Fruit fly (Drosophila melanogaster) whole organism, embryonic: ENCODE results near the gene CG4382.

Source experiments
- Antp ChIP-seq: fragments of 200-800 bp; sonication (Bioruptor generic); optimal IDR thresholded peaks from 3 replicates; lab custom pipeline; 2016; ENCODE audit warnings: missing biosample characterization, missing genetic modification characterization
- Atf-2 ChIP-seq: fragments of 200-800 bp; sonication (Bioruptor generic); optimal IDR thresholded peaks from 2 replicates; lab custom pipeline; 2016; ENCODE audit warnings: missing biosample characterization, missing genetic modification characterization
- CG10462 ChIP-seq: fragments of 200-800 bp; sonication (Bioruptor generic); optimal IDR thresholded peaks from 2 replicates; lab custom pipeline; 2016; ENCODE audit warnings: missing biosample characterization, missing genetic modification characterization
- CG10543 ChIP-seq: fragments of 200-800 bp; sonication (Bioruptor generic); optimal IDR thresholded peaks from 3 replicates; lab custom pipeline; 2017; ENCODE audit warnings: missing biosample characterization, mild to moderate bottlenecking, missing genetic modification characterization, moderate library complexity
- CG11247 ChIP-seq: fragments of 200-800 bp; sonication (Bioruptor generic); IDR thresholded peaks from 2 replicates; pipeline ENCODE4 v1.3.6; 2022; ENCODE audit warnings: missing biosample characterization, missing genetic modification characterization
- CG13123 ChIP-seq: fragments of 200-800 bp; sonication (Bioruptor generic); optimal IDR thresholded peaks from 2 replicates; lab custom pipeline; 2016; ENCODE audit warnings: missing biosample characterization, missing genetic modification characterization
- CG15696 ChIP-seq: fragments of 200-800 bp; sonication (Bioruptor generic); optimal IDR thresholded peaks from 2 replicates; lab custom pipeline; 2019; ENCODE audit warnings: missing biosample characterization, mild to moderate bottlenecking, missing genetic modification characterization, moderate library complexity
- CG16815 ChIP-seq: fragments of 200-800 bp; sonication (Bioruptor generic); optimal IDR thresholded peaks from 3 replicates; lab custom pipeline; 2017; ENCODE audit warnings: missing biosample characterization, mild to moderate bottlenecking, missing genetic modification characterization
- CG17568 ChIP-seq: fragments of 200-800 bp; sonication (Bioruptor generic); optimal IDR thresholded peaks from 2 replicates; lab custom pipeline; 2018; ENCODE audit warnings: missing biosample characterization, mild to moderate bottlenecking, missing genetic modification characterization, moderate library complexity
- CG18599 ChIP-seq: fragments of 200-800 bp; sonication (Bioruptor generic); optimal IDR thresholded peaks from 3 replicates; lab custom pipeline; 2017; ENCODE audit warnings: missing biosample characterization, missing genetic modification characterization, mild to moderate bottlenecking, moderate library complexity, missing genetic modification reagents
- CG18619 ChIP-seq: fragments of 200-800 bp; sonication (Bioruptor generic); optimal IDR thresholded peaks from 3 replicates; lab custom pipeline; 2017; ENCODE audit warnings: missing biosample characterization, mild to moderate bottlenecking, missing genetic modification characterization
- CG4328 ChIP-seq: fragments of 200-800 bp; sonication (Bioruptor generic); optimal IDR thresholded peaks from 3 replicates; lab custom pipeline; 2017; ENCODE audit warnings: missing biosample characterization, missing genetic modification reagents, missing genetic modification characterization
- CG6854 ChIP-seq: fragments of 200-800 bp; sonication (Bioruptor generic); optimal IDR thresholded peaks from 3 replicates; lab custom pipeline; 2017; ENCODE audit warnings: missing biosample characterization, mild to moderate bottlenecking, missing genetic modification characterization
- CG7963 ChIP-seq: fragments of 200-800 bp; sonication (Bioruptor generic); IDR thresholded peaks from 3 replicates; pipeline ENCODE4 v1.3.6; 2022; ENCODE audit warnings: missing biosample characterization, missing genetic modification characterization; ENCODE audit not compliant: partially characterized antibody
- CG9797 ChIP-seq: fragments of 200-800 bp; sonication (Bioruptor generic); optimal IDR thresholded peaks from 3 replicates; lab custom pipeline; 2018; ENCODE audit warnings: missing biosample characterization, mild to moderate bottlenecking, missing genetic modification characterization
- CG9932 ChIP-seq: fragments of 200-800 bp; sonication (Bioruptor generic); IDR thresholded peaks from 2 replicates; pipeline ENCODE4 v1.3.6; 2022; ENCODE audit warnings: missing biosample characterization, missing genetic modification characterization
- D19B ChIP-seq: fragments of 200-800 bp; sonication (Bioruptor generic); optimal IDR thresholded peaks from 2 replicates; lab custom pipeline; 2017; ENCODE audit warnings: missing biosample characterization, mild to moderate bottlenecking, missing genetic modification characterization
- Deaf1 ChIP-seq: fragments of 200-800 bp; optimal IDR thresholded peaks from 3 replicates; lab custom pipeline; 2019; ENCODE audit warnings: missing biosample characterization, mild to moderate bottlenecking, missing genetic modification characterization, moderate library complexity
- Dref ChIP-seq: fragments of 200-800 bp; sonication (Bioruptor generic); IDR thresholded peaks from 2 replicates; pipeline ENCODE4 v1.3.6; 2022; ENCODE audit warnings: missing biosample characterization, missing genetic modification characterization
- HLH54F ChIP-seq: fragments of 200-800 bp; sonication (Bioruptor generic); optimal IDR thresholded peaks from 3 replicates; lab custom pipeline; 2016; ENCODE audit warnings: missing biosample characterization, missing genetic modification characterization
- Med ChIP-seq: fragments of 200-800 bp; sonication (Bioruptor generic); peaks from one replicate; lab custom pipeline; 2016; ENCODE audit warnings: missing biosample characterization, missing genetic modification characterization, mild to moderate bottlenecking, inconsistent platforms, moderate library complexity
- Rfx ChIP-seq: fragments of 200-800 bp; sonication (Bioruptor generic); IDR thresholded peaks from 2 replicates; pipeline ENCODE4 v1.3.6; 2022; ENCODE audit warnings: missing biosample characterization, missing genetic modification characterization
- Spps ChIP-seq: fragments of 200-800 bp; sonication (Bioruptor generic); optimal IDR thresholded peaks from 2 replicates; lab custom pipeline; 2018; ENCODE audit warnings: missing biosample characterization, mild to moderate bottlenecking, missing genetic modification characterization
- TFAM ChIP-seq: fragments of 200-800 bp; sonication (Bioruptor generic); optimal IDR thresholded peaks from 2 replicates; lab custom pipeline; 2017; ENCODE audit warnings: missing biosample characterization, missing genetic modification characterization, inconsistent platforms
- Trl ChIP-seq, 3 experiments: fragments of >200 bp in 2 of 3; fragments of 200-800 bp in 1 of 3; sonication (Bioruptor generic) in 1 of 3; optimal IDR thresholded peaks; 2 replicates in 1 of 3; 3 replicates in 2 of 3; lab custom pipeline; 2016 to 2017; ENCODE audit warnings: missing biosample characterization in 1 of 3, missing genetic modification characterization in 1 of 3
- Usf ChIP-seq: fragments of 200-800 bp; sonication (Bioruptor generic); optimal IDR thresholded peaks from 2 replicates; lab custom pipeline; 2017; ENCODE audit warnings: missing genotype, missing biosample characterization, missing genetic modification characterization
- Vsx1 ChIP-seq: fragments of 200-800 bp; sonication (Bioruptor generic); optimal IDR thresholded peaks from 2 replicates; lab custom pipeline; 2017; ENCODE audit warnings: missing biosample characterization, mild to moderate bottlenecking, missing genetic modification characterization, missing genetic modification reagents
- abd-A ChIP-seq: fragments of 200-800 bp; sonication (Bioruptor generic); optimal IDR thresholded peaks from 3 replicates; lab custom pipeline; 2019; ENCODE audit warnings: missing biosample characterization, mild to moderate bottlenecking, missing genetic modification characterization, moderate library complexity
- bigmax ChIP-seq: fragments of 200-800 bp; sonication (Bioruptor generic); optimal IDR thresholded peaks from 2 replicates; lab custom pipeline; 2018; ENCODE audit warnings: missing biosample characterization, mild to moderate bottlenecking, missing genetic modification characterization
- cas ChIP-seq: fragments of 200-800 bp; sonication (Bioruptor generic); IDR thresholded peaks from 2 replicates; pipeline ENCODE4 v1.3.6; 2022; ENCODE audit warnings: missing biosample characterization, missing genetic modification characterization
- dan ChIP-seq: fragments of 200-800 bp; sonication (Bioruptor generic); IDR thresholded peaks from 2 replicates; pipeline ENCODE4 v1.3.6; 2022; ENCODE audit warnings: missing biosample characterization, missing genetic modification characterization
- ems ChIP-seq: fragments of 200-800 bp; sonication (Bioruptor generic); optimal IDR thresholded peaks from 3 replicates; lab custom pipeline; 2016; ENCODE audit warnings: missing biosample characterization, missing genetic modification characterization
- ftz-f1 ChIP-seq: fragments of 200-800 bp; sonication (Bioruptor generic); optimal IDR thresholded peaks from 2 replicates; lab custom pipeline; 2016; ENCODE audit warnings: missing biosample characterization, missing genetic modification characterization
- hb ChIP-seq: fragments of 200-800 bp; sonication (Bioruptor generic); IDR thresholded peaks from 3 replicates; pipeline ENCODE4 v1.3.6; 2022; ENCODE audit warnings: missing biosample characterization, missing genetic modification characterization; ENCODE audit not compliant: partially characterized antibody
- kah ChIP-seq: fragments of 200-800 bp; sonication (Bioruptor generic); optimal IDR thresholded peaks from 2 replicates; lab custom pipeline; 2018; ENCODE audit warnings: missing biosample characterization, mild to moderate bottlenecking, missing genetic modification characterization
- kni ChIP-seq: fragments of 200-800 bp; sonication (Bioruptor generic); optimal IDR thresholded peaks from 3 replicates; lab custom pipeline; 2017; ENCODE audit warnings: mild to moderate bottlenecking, missing biosample characterization, missing genetic modification reagents, missing genetic modification characterization
- knrl ChIP-seq: fragments of 200-800 bp; sonication (Bioruptor generic); IDR thresholded peaks from 3 replicates; pipeline ENCODE4 v1.3.6; 2022; ENCODE audit warnings: missing biosample characterization, missing genetic modification characterization; ENCODE audit not compliant: partially characterized antibody
- mld ChIP-seq: fragments of 200-800 bp; sonication (Bioruptor generic); IDR thresholded peaks from 3 replicates; pipeline ENCODE4 v1.3.6; 2022; ENCODE audit warnings: missing biosample characterization, missing genetic modification characterization; ENCODE audit not compliant: partially characterized antibody
- nau ChIP-seq: fragments of 200-800 bp; sonication (Bioruptor generic); optimal IDR thresholded peaks from 3 replicates; lab custom pipeline; 2017; ENCODE audit warnings: missing biosample characterization, mild to moderate bottlenecking, missing genetic modification characterization, missing genetic modification reagents
- org-1 ChIP-seq: fragments of 200-800 bp; sonication (Bioruptor generic); optimal IDR thresholded peaks from 2 replicates; lab custom pipeline; 2017; ENCODE audit warnings: missing biosample characterization, missing genetic modification characterization
- pita ChIP-seq: fragments of 200-800 bp; sonication (Bioruptor generic); optimal IDR thresholded peaks from 2 replicates; lab custom pipeline; 2017; ENCODE audit warnings: missing biosample characterization, mild to moderate bottlenecking, missing genetic modification characterization
- rib ChIP-seq: fragments of 200-800 bp; sonication (Bioruptor generic); IDR thresholded peaks from 2 replicates; pipeline ENCODE4 v1.3.6; 2022; ENCODE audit warnings: missing biosample characterization, missing genetic modification characterization
- run ChIP-seq: fragments of 200-800 bp; sonication (Bioruptor generic); optimal IDR thresholded peaks from 3 replicates; lab custom pipeline; 2018; ENCODE audit warnings: missing biosample characterization, mild to moderate bottlenecking, missing genetic modification characterization
- scrt ChIP-seq: fragments of 200-800 bp; sonication (Bioruptor generic); optimal IDR thresholded peaks from 2 replicates; lab custom pipeline; 2018; ENCODE audit warnings: missing biosample characterization, mild to moderate bottlenecking, missing genetic modification characterization, moderate library complexity
- slbo ChIP-seq: fragments of 200-800 bp; sonication (Bioruptor generic); IDR thresholded peaks from 2 replicates; pipeline ENCODE4 v1.3.6; 2022; ENCODE audit warnings: missing biosample characterization, missing genetic modification characterization
- slou ChIP-seq: fragments of 200-800 bp; sonication (Bioruptor generic); optimal IDR thresholded peaks from 3 replicates; lab custom pipeline; 2016; ENCODE audit warnings: missing biosample characterization, missing genetic modification characterization
- stwl ChIP-seq: fragments of 200-800 bp; sonication (Bioruptor generic); optimal IDR thresholded peaks from 3 replicates; lab custom pipeline; 2018; ENCODE audit warnings: missing biosample characterization, mild to moderate bottlenecking, missing genetic modification characterization, moderate library complexity
- zf30C ChIP-seq: fragments of 200-800 bp; sonication (Bioruptor generic); optimal IDR thresholded peaks from 3 replicates; lab custom pipeline; 2018; ENCODE audit warnings: missing biosample characterization, mild to moderate bottlenecking, missing genetic modification characterization
- zfh1 ChIP-seq: fragments of 200-800 bp; sonication (Bioruptor generic); IDR thresholded peaks from 3 replicates; pipeline ENCODE4 v1.3.6; 2022; ENCODE audit warnings: missing biosample characterization, missing genetic modification characterization

Gene CG4382

DNA sequence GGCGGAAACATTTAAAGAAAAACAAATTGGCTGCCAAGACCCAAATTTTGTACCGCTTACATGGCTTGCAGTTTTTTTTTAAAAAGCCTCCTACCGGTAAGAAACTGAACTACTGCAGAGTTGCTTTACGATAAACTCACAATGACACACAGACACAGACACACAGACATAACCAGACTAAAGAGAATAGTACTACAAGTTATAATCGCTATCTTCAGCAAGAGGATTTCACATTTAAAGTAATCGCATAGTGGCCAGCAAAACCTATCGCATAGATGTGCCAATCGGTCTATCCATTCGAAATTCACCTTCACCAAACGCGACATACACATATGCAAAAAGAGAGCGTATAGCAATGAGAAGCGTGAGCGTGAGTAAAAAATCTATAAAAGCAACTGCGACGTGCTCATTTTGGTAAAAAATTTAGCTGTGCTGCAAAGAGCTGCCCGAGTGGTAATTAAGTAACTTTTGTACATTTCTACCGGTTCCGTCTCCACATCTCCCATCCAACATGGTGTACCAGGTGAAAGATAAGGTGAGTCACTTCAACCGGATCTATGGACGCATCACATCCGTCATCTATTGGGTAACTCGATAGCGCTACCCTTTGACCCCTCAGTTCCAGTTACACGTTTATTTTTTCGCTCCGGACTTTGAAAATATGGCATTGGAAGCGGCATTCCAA lies 12.5 kb upstream of the CG4382 start, which contains the start of gene Trx2 (continued):
- TF ChIP-seq HLH54F (GFP tag; lab: Kevin White, UChicago) (no peak), Rfx (GFP tag; lab: Robert Waterston, UW) (peak; percentile 48; the same call in 1 of the 2 replicates), CG10462 (no peak), ftz-f1 (GFP tag; lab: Kevin White, UChicago) (no peak), ems (GFP tag; lab: Kevin White, UChicago) (no peak), Antp (GFP tag; lab: Kevin White, UChicago) (no peak), CG16815 (no peak), dan (GFP tag; lab: Robert Waterston, UW) (no peak), CG11247 (GFP tag; lab: Robert Waterston, UW) (no peak), pita (GFP tag; lab: Kevin White, UChicago) (peak; percentile 18), CG9932 (GFP tag; lab: Robert Waterston, UW) (no peak; the same call in 1 of the 2 replicates), abd-A (tag; lab: Kevin White, UChicago) (peak; percentile 62), CG15696 (no peak), Trl (optimal IDR thresholded peaks at IDR 0.05; lab: Kevin White, UChicago) (peak; percentile 76 to 94), Trl (GFP tag; optimal IDR thresholded peaks at IDR 0.05; lab: Kevin White, UChicago) (peak; percentile 29), kni (GFP tag; lab: Kevin White, UChicago) (no peak), Dref (GFP tag; lab: Robert Waterston, UW) (peak; percentile 57), Med (GFP tag; lab: Kevin White, UChicago) (peak; percentile 85), CG18599 (GFP tag; lab: Kevin White, UChicago) (peak; percentile 61), CG17568 (GFP tag; lab: Kevin White, UChicago) (peak; percentile 69), CG4328 (no peak), stwl (no peak), rib (GFP tag; lab: Robert Waterston, UW) (no peak), zfh1 (GFP tag; lab: Robert Waterston, UW) (no peak), CG9797 (no peak), Deaf1 (tag; lab: Kevin White, UChicago) (peak; percentile 30), D19B (GFP tag; lab: Kevin White, UChicago) (no peak), CG13123 (no peak), CG18619 (GFP tag; lab: Kevin White, UChicago) (no peak), mld (GFP tag; lab: Robert Waterston, UW) (no peak), Spps (no peak), TFAM (GFP tag; lab: Kevin White, UChicago) (no peak), scrt (GFP tag; lab: Kevin White, UChicago) (peak; percentile 51), run (tag; lab: Kevin White, UChicago) (no peak), hb (GFP tag; lab: Robert Waterston, UW) (no peak), Vsx1 (peak; percentile 59), slou (GFP tag; lab: Kevin White, UChicago) (no peak), CG10543 (GFP tag; lab: Kevin White, UChicago) (peak; percentile 70), cas (no peak), slbo (GFP tag; lab: Robert Waterston, UW) (no peak; the same call in 1 of the 2 replicates), bigmax (GFP tag; lab: Kevin White, UChicago) (no peak), knrl (GFP tag; lab: Robert Waterston, UW) (no peak), kah (GFP tag; lab: Kevin White, UChicago) (no peak), zf30C (GFP tag; lab: Kevin White, UChicago) (no peak), Usf (GFP tag; lab: Kevin White, UChicago) (no peak), org-1 (GFP tag; lab: Kevin White, UChicago) (no peak), CG6854 (peak; percentile 50), nau (peak; percentile 22), CG7963 (GFP tag; lab: Robert Waterston, UW) (no peak), Atf-2 (no peak)
